Fruit fly (Drosophila melanogaster) whole organism, embryonic: ENCODE data around the gene dyl.
A peak's percentile ranks its signal among the peaks of the same experiment; 100 is the strongest.

Experiments used
- Aef1 ChIP-seq: fragments of 200-800 bp; sonication (Bioruptor generic); IDR thresholded peaks from 3 replicates; pipeline ENCODE4 v1.3.6; 2022; ENCODE audit warnings: missing biosample characterization, missing genetic modification characterization
- CG11085 ChIP-seq: fragments of 200-800 bp; sonication (Bioruptor generic); IDR thresholded peaks from 2 replicates; pipeline ENCODE4 v1.3.6; 2022; ENCODE audit warnings: missing biosample characterization, missing genetic modification characterization
- CG11504 ChIP-seq: fragments of 200-800 bp; sonication (Bioruptor generic); optimal IDR thresholded peaks from 3 replicates; lab custom pipeline; 2019; ENCODE audit warnings: missing biosample characterization, mild to moderate bottlenecking, missing genetic modification characterization, moderate library complexity
- CG1233 ChIP-seq: fragments of 200-800 bp; sonication (Bioruptor generic); optimal IDR thresholded peaks from 4 replicates; lab custom pipeline; 2018; ENCODE audit warnings: missing biosample characterization, mild to moderate bottlenecking, missing genetic modification characterization
- CG13123 ChIP-seq: fragments of 200-800 bp; sonication (Bioruptor generic); optimal IDR thresholded peaks from 2 replicates; lab custom pipeline; 2016; ENCODE audit warnings: missing biosample characterization, missing genetic modification characterization
- CG13624 ChIP-seq: fragments of 200-800 bp; sonication (Bioruptor generic); optimal IDR thresholded peaks from 2 replicates; lab custom pipeline; 2016; ENCODE audit warnings: missing biosample characterization, missing genetic modification characterization
- CG15479 ChIP-seq: fragments of 200-800 bp; sonication (Bioruptor generic); optimal IDR thresholded peaks from 3 replicates; lab custom pipeline; 2019; ENCODE audit warnings: missing biosample characterization, mild to moderate bottlenecking, missing genetic modification characterization, moderate library complexity
- CG17802 ChIP-seq: fragments of 200-800 bp; sonication (Bioruptor generic); optimal IDR thresholded peaks from 2 replicates; lab custom pipeline; 2018; ENCODE audit warnings: missing biosample characterization, mild to moderate bottlenecking, missing genetic modification characterization, moderate library complexity
- CG2116 ChIP-seq: fragments of 200-800 bp; sonication (Bioruptor generic); optimal IDR thresholded peaks from 3 replicates; lab custom pipeline; 2018; ENCODE audit warnings: missing biosample characterization, mild to moderate bottlenecking, missing genetic modification characterization
- CG2120 ChIP-seq: fragments of 200-800 bp; sonication (Bioruptor generic); optimal IDR thresholded peaks from 3 replicates; lab custom pipeline; 2016; ENCODE audit warnings: missing biosample characterization, missing genetic modification characterization
- CG2199 ChIP-seq: fragments of 200-800 bp; sonication (Bioruptor generic); IDR thresholded peaks from 3 replicates; pipeline ENCODE4 v1.3.6; 2022; ENCODE audit warnings: missing biosample characterization, missing genetic modification characterization
- CG3407 ChIP-seq: fragments of 200-800 bp; sonication (Bioruptor generic); optimal IDR thresholded peaks from 2 replicates; lab custom pipeline; 2018; ENCODE audit warnings: missing biosample characterization, mild to moderate bottlenecking, missing genetic modification characterization
- CG3995 ChIP-seq: fragments of 200-800 bp; sonication (Bioruptor generic); optimal IDR thresholded peaks from 3 replicates; lab custom pipeline; 2016; ENCODE audit warnings: missing biosample characterization, missing genetic modification characterization
- CG4360 ChIP-seq: fragments of 200-800 bp; sonication (Bioruptor generic); IDR thresholded peaks from 2 replicates; pipeline ENCODE4 v1.3.6; 2022; ENCODE audit warnings: missing biosample characterization, missing genetic modification characterization
- CG4854 ChIP-seq: fragments of 200-800 bp; sonication (Bioruptor generic); optimal IDR thresholded peaks from 2 replicates; lab custom pipeline; 2016; ENCODE audit warnings: missing biosample characterization, missing genetic modification characterization, inconsistent platforms
- CG7271 ChIP-seq: fragments of 200-800 bp; sonication (Bioruptor generic); optimal IDR thresholded peaks from 2 replicates; lab custom pipeline; 2018; ENCODE audit warnings: missing biosample characterization, mild to moderate bottlenecking, missing genetic modification characterization, moderate library complexity
- CG7372 ChIP-seq: fragments of 200-800 bp; sonication (Bioruptor generic); IDR thresholded peaks from 2 replicates; pipeline ENCODE4 v1.3.6; 2022; ENCODE audit warnings: missing biosample characterization, missing genetic modification characterization
- CG9932 ChIP-seq: fragments of 200-800 bp; sonication (Bioruptor generic); IDR thresholded peaks from 2 replicates; pipeline ENCODE4 v1.3.6; 2022; ENCODE audit warnings: missing biosample characterization, missing genetic modification characterization
- Dek ChIP-seq: fragments of 200-800 bp; sonication (Bioruptor generic); optimal IDR thresholded peaks from 3 replicates; lab custom pipeline; 2019; ENCODE audit warnings: missing biosample characterization, mild to moderate bottlenecking, missing genetic modification characterization, moderate library complexity
- Dll ChIP-seq: fragments of 200-800 bp; sonication (Bioruptor generic); IDR thresholded peaks from 4 replicates; pipeline ENCODE4 v1.3.6; 2022; ENCODE audit warnings: missing biosample characterization, missing genetic modification characterization; ENCODE audit not compliant: partially characterized antibody
- Doc3 ChIP-seq: fragments of 200-800 bp; sonication (Bioruptor generic); IDR thresholded peaks from 3 replicates; pipeline ENCODE4 v1.3.6; 2022; ENCODE audit warnings: missing biosample characterization, missing genetic modification characterization; ENCODE audit not compliant: partially characterized antibody
- Fer2 ChIP-seq: fragments of 200-800 bp; sonication (Bioruptor generic); optimal IDR thresholded peaks from 2 replicates; lab custom pipeline; 2018; ENCODE audit warnings: missing biosample characterization, mild to moderate bottlenecking, missing genetic modification characterization, moderate library complexity
- Hmx ChIP-seq: fragments of 200-800 bp; sonication (Bioruptor generic); optimal IDR thresholded peaks from 2 replicates; lab custom pipeline; 2016; ENCODE audit warnings: missing biosample characterization, missing genetic modification characterization
- Kr ChIP-seq: fragments of 200-800 bp; sonication (Bioruptor generic); optimal IDR thresholded peaks from 2 replicates; lab custom pipeline; 2017; ENCODE audit warnings: missing biosample characterization, mild to moderate bottlenecking, missing genetic modification characterization
- Med ChIP-seq: fragments of 200-800 bp; sonication (Bioruptor generic); peaks from one replicate; lab custom pipeline; 2016; ENCODE audit warnings: missing biosample characterization, missing genetic modification characterization, mild to moderate bottlenecking, inconsistent platforms, moderate library complexity
- NK7.1 ChIP-seq: fragments of 200-800 bp; sonication (Bioruptor generic); optimal IDR thresholded peaks from 3 replicates; lab custom pipeline; 2016; ENCODE audit warnings: missing biosample characterization, missing genetic modification characterization
- Pdp1 ChIP-seq, 2 experiments: fragments of 200-800 bp; sonication (Bioruptor generic); optimal IDR thresholded peaks; 3 replicates each; lab custom pipeline; 2016; ENCODE audit warnings: missing biosample characterization in 2 of 2, missing genetic modification characterization in 2 of 2, mild to moderate bottlenecking in 1 of 2, moderate library complexity in 1 of 2
- Sin3A ChIP-seq: fragments of >200 bp; optimal IDR thresholded peaks from 2 replicates; lab custom pipeline; 2018
- Spps ChIP-seq: fragments of 200-800 bp; sonication (Bioruptor generic); optimal IDR thresholded peaks from 2 replicates; lab custom pipeline; 2018; ENCODE audit warnings: missing biosample characterization, mild to moderate bottlenecking, missing genetic modification characterization
- Sry-δ ChIP-seq: fragments of 200-800 bp; sonication (Bioruptor generic); optimal IDR thresholded peaks from 2 replicates; lab custom pipeline; 2016; ENCODE audit warnings: missing biosample characterization, missing genetic modification characterization
- Vsx1 ChIP-seq: fragments of 200-800 bp; sonication (Bioruptor generic); optimal IDR thresholded peaks from 2 replicates; lab custom pipeline; 2017; ENCODE audit warnings: missing biosample characterization, mild to moderate bottlenecking, missing genetic modification characterization, missing genetic modification reagents
- ab ChIP-seq: fragments of 200-800 bp; sonication (Bioruptor generic); optimal IDR thresholded peaks from 2 replicates; lab custom pipeline; 2016; ENCODE audit warnings: missing biosample characterization, missing genetic modification characterization
- al ChIP-seq: fragments of 200-800 bp; sonication (Bioruptor generic); IDR thresholded peaks from 2 replicates; pipeline ENCODE4 v1.3.6; 2022; ENCODE audit warnings: missing biosample characterization, missing genetic modification characterization
- bab2 ChIP-seq: fragments of 200-800 bp; sonication (Bioruptor generic); optimal IDR thresholded peaks from 2 replicates; lab custom pipeline; 2016; ENCODE audit warnings: missing biosample characterization, missing genetic modification characterization
- chinmo ChIP-seq: fragments of 200-800 bp; sonication (Bioruptor generic); IDR thresholded peaks from 4 replicates; pipeline ENCODE4 v1.3.6; 2022; ENCODE audit warnings: missing biosample characterization, missing genetic modification characterization; ENCODE audit not compliant: partially characterized antibody
- en ChIP-seq: fragments of 200-800 bp; sonication (Bioruptor generic); optimal IDR thresholded peaks from 2 replicates; lab custom pipeline; 2016; ENCODE audit warnings: missing biosample characterization, missing genetic modification characterization
- ewg ChIP-seq: fragments of 200-800 bp; sonication (Bioruptor generic); optimal IDR thresholded peaks from 3 replicates; lab custom pipeline; 2017; ENCODE audit warnings: mild to moderate bottlenecking, missing biosample characterization, missing genetic modification reagents, missing genetic modification characterization
- eyg ChIP-seq: fragments of 200-800 bp; sonication (Bioruptor generic); optimal IDR thresholded peaks from 3 replicates; lab custom pipeline; 2016; ENCODE audit warnings: missing biosample characterization, missing genetic modification characterization
- hb ChIP-seq: fragments of 200-800 bp; sonication (Bioruptor generic); IDR thresholded peaks from 3 replicates; pipeline ENCODE4 v1.3.6; 2022; ENCODE audit warnings: missing biosample characterization, missing genetic modification characterization; ENCODE audit not compliant: partially characterized antibody
- ind ChIP-seq: fragments of 200-800 bp; sonication (Bioruptor generic); optimal IDR thresholded peaks from 3 replicates; lab custom pipeline; 2016; ENCODE audit warnings: missing biosample characterization, missing genetic modification characterization
- kni ChIP-seq: fragments of 200-800 bp; sonication (Bioruptor generic); optimal IDR thresholded peaks from 3 replicates; lab custom pipeline; 2017; ENCODE audit warnings: mild to moderate bottlenecking, missing biosample characterization, missing genetic modification reagents, missing genetic modification characterization
- nmo ChIP-seq: fragments of 200-800 bp; sonication (Bioruptor generic); optimal IDR thresholded peaks from 2 replicates; lab custom pipeline; 2018; ENCODE audit warnings: missing biosample characterization, mild to moderate bottlenecking, missing genetic modification characterization, moderate library complexity
- nom ChIP-seq: fragments of 200-800 bp; sonication (Bioruptor generic); optimal IDR thresholded peaks from 2 replicates; lab custom pipeline; 2017; ENCODE audit warnings: missing biosample characterization, missing genetic modification characterization, mild to moderate bottlenecking, moderate library complexity, missing genetic modification reagents
- org-1 ChIP-seq: fragments of 200-800 bp; sonication (Bioruptor generic); optimal IDR thresholded peaks from 2 replicates; lab custom pipeline; 2017; ENCODE audit warnings: missing biosample characterization, missing genetic modification characterization
- rib ChIP-seq: fragments of 200-800 bp; sonication (Bioruptor generic); IDR thresholded peaks from 2 replicates; pipeline ENCODE4 v1.3.6; 2022; ENCODE audit warnings: missing biosample characterization, missing genetic modification characterization
- scrt ChIP-seq: fragments of 200-800 bp; sonication (Bioruptor generic); optimal IDR thresholded peaks from 2 replicates; lab custom pipeline; 2018; ENCODE audit warnings: missing biosample characterization, mild to moderate bottlenecking, missing genetic modification characterization, moderate library complexity
- sisA ChIP-seq: fragments of 200-800 bp; sonication (Bioruptor generic); IDR thresholded peaks from 2 replicates; pipeline ENCODE4 v1.3.6; 2022; ENCODE audit warnings: missing biosample characterization, missing genetic modification characterization
- tio ChIP-seq: fragments of 200-800 bp; sonication (Bioruptor generic); optimal IDR thresholded peaks from 2 replicates; lab custom pipeline; 2017; ENCODE audit warnings: missing biosample characterization, missing genetic modification characterization, inconsistent platforms
- ttk ChIP-seq: fragments of 200-800 bp; sonication (Bioruptor generic); IDR thresholded peaks from 2 replicates; pipeline ENCODE4 v2.1.2; 2022; ENCODE audit warnings: missing biosample characterization, missing genetic modification characterization
- wdn ChIP-seq: fragments of 200-800 bp; sonication (Bioruptor generic); IDR thresholded peaks from 2 replicates; pipeline ENCODE4 v1.3.6; 2022; ENCODE audit warnings: missing biosample characterization, missing genetic modification characterization

Gene dyl

DNA sequence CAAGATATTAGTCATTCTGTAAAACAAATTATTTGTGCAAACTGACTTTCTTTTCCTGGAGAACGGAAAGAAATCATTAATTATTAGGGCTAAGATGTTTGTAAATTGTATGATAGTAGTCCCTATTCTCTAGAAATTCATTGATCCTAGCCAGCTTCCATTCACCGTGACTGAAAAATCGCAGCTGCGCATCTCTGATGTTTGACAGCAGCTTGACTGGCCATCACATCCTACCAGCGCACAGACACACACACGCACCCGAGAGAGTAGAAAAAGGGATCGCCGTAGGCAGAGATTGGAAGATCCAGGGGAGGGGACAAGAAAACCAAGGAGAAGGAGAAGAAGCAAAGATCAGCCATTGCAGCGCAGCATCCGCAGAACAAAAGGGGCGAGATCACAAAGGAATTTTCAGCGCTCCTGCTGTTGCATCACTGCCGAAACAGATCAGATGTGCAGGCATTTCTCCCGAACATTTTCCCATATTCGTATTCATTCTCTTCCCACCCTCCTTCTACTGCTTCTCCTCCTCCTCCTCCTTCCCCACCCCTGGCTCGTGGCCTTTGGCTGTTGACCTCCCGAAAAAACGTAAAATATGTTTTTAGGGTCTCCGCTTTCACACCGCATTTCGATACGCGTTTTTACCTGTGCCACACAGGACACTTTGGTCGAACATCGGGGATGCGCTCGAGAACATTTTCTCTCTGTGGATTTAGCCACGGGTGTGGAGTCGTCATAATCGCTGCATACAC is 54.5 kb downstream of the dyl start:
- peak; percentile 60 for TF ChIP-seq CG4360 (GFP tag; lab: Robert Waterston, UW)
- TF ChIP-seq eyg (GFP tag; lab: Kevin White, UChicago) = no peak
- no peak for TF ChIP-seq Dek (tag; lab: Kevin White, UChicago)
- TF ChIP-seq CG1233 (GFP tag; lab: Kevin White, UChicago) = peak; percentile 4
- TF ChIP-seq Dll = no peak
- no peak for TF ChIP-seq CG4854 (GFP tag; lab: Kevin White, UChicago)
- peak; percentile 86 for TF ChIP-seq kni (GFP tag; lab: Kevin White, UChicago)
- peak; percentile 41 for TF ChIP-seq Kr (GFP tag; lab: Kevin White, UChicago)
- TF ChIP-seq CG13123 (GFP tag; lab: Kevin White, UChicago) = no peak
- no peak for TF ChIP-seq en (GFP tag; lab: Kevin White, UChicago)
- TF ChIP-seq Sry-δ = no peak
- TF ChIP-seq Pdp1 (GFP tag; optimal IDR thresholded peaks at IDR 0.05; lab: Kevin White, UChicago) = peak in 1 of 2 experiments; percentile 29
- no peak for TF ChIP-seq CG2120 (GFP tag; lab: Kevin White, UChicago)
- no peak for TF ChIP-seq ind (GFP tag; lab: Kevin White, UChicago)
- 0 out of 3 replicates have a peak, but pooled peaks have one; percentile 27 for TF ChIP-seq CG2199 (GFP tag; lab: Robert Waterston, UW)
- TF ChIP-seq rib = 0 out of 2 replicates have a peak, but pooled peaks have one; percentile 12
- TF ChIP-seq CG15479 = peak; percentile 95
- TF ChIP-seq NK7.1 = no peak
- TF ChIP-seq Sin3A = no peak
- no peak for TF ChIP-seq CG13624 (GFP tag; lab: Kevin White, UChicago)
- TF ChIP-seq CG3995 = peak; percentile 92
- no peak for TF ChIP-seq ab (GFP tag; lab: Kevin White, UChicago)
- TF ChIP-seq bab2 (GFP tag; lab: Kevin White, UChicago) = no peak
- TF ChIP-seq al (GFP tag; lab: Robert Waterston, UW) = no peak
- TF ChIP-seq ewg (GFP tag; lab: Kevin White, UChicago) = no peak
- no peak for TF ChIP-seq ttk (GFP tag; lab: Robert Waterston, UW)
- no peak for TF ChIP-seq Hmx (GFP tag; lab: Kevin White, UChicago)
- no peak for TF ChIP-seq nom (GFP tag; lab: Kevin White, UChicago)
- no peak for TF ChIP-seq Doc3 (GFP tag; lab: Robert Waterston, UW)
- peak; percentile 86 for TF ChIP-seq Med (GFP tag; lab: Kevin White, UChicago)
- TF ChIP-seq wdn (GFP tag; lab: Robert Waterston, UW) = no peak
- TF ChIP-seq sisA (GFP tag; lab: Robert Waterston, UW) = no peak
- no peak for TF ChIP-seq CG7271 (tag; lab: Kevin White, UChicago)
- TF ChIP-seq hb = no peak
- TF ChIP-seq Spps = no peak
- TF ChIP-seq scrt (GFP tag; lab: Kevin White, UChicago) = no peak
- no peak for TF ChIP-seq Vsx1
- no peak for TF ChIP-seq org-1 (GFP tag; lab: Kevin White, UChicago)
- TF ChIP-seq chinmo (GFP tag; lab: Robert Waterston, UW) = no peak
- TF ChIP-seq nmo = no peak
- TF ChIP-seq tio = no peak
- no peak for TF ChIP-seq Aef1 (GFP tag; lab: Robert Waterston, UW)
- TF ChIP-seq Fer2 (tag; lab: Kevin White, UChicago) = no peak
- TF ChIP-seq CG9932 (GFP tag; lab: Robert Waterston, UW) = no peak
- no peak for TF ChIP-seq CG2116 (GFP tag; lab: Kevin White, UChicago)
- TF ChIP-seq CG7372 = no peak
- TF ChIP-seq CG17802 = peak; percentile 6
- no peak for TF ChIP-seq CG11504 (tag; lab: Kevin White, UChicago)
- TF ChIP-seq CG11085 (GFP tag; lab: Robert Waterston, UW) = no peak
- TF ChIP-seq CG3407 = no peak
